Fruit fly (Drosophila melanogaster) whole organism: Measurements from ENCODE around the gene CG32024.

Source experiments
- EcR ChIP-seq, 2 experiments: fragments of >200 bp; optimal IDR thresholded peaks; 2 replicates each; lab custom pipeline; 2017; ENCODE audit warnings: missing biosample characterization in 2 of 2, missing genetic modification characterization in 2 of 2, missing genetic modification reagents in 2 of 2
- usp ChIP-seq: fragments of >200 bp; optimal IDR thresholded peaks from 2 replicates; lab custom pipeline; 2017; ENCODE audit warnings: missing biosample characterization, missing genetic modification characterization, mixed read lengths

DNA sequence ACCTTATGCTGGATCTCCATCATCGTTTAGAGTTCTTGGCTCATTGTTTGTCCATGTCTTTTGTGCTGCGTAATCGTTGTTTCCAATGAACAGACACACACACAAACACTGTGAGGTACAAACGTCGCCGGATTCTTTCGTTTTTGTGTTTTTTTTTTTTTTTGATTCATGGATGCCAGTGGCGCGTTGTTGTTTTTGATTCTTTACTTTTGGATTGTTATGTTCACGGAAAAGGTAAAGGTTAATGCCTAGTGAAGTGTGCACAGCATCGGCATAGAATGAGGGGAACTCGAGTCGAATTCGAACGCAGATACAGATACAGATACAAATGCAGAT is 26.0 kb downstream of the CG32024 start:
- TF ChIP-seq EcR (GFP tag; optimal IDR thresholded peaks at IDR 0.05; lab: Kevin White, UChicago) = no peak
- no peak for TF ChIP-seq usp (GFP tag; lab: Kevin White, UChicago)
